Worm (Caenorhabditis elegans): ENCODE results near the gene F41E6.12.
A peak's percentile ranks its signal among the peaks of the same experiment; 100 is the strongest.

Gene F41E6.12

ce11 chrV:8621213-8621612 is 7.7 kb downstream of the F41E6.12 start, which contains the start of gene idpc-2:
TSS of gene idpc-2 (minus strand) at chrV:8621313.
- TF ChIP-seq hlh-6 (tag; optimal IDR thresholded peaks at IDR 0.05) (no peak), ceh-34 (tag; optimal IDR thresholded peaks at IDR 0.05) (no peak), lim-6 (tag; optimal IDR thresholded peaks at IDR 0.05) (no peak), dmd-4 (tag; optimal IDR thresholded peaks at IDR 0.05; ENCODE audit: borderline replicate concordance) (no peak), tbx-2 (tag; optimal IDR thresholded peaks at IDR 0.05) (no peak), ttx-3 (tag; optimal IDR thresholded peaks at IDR 0.05) (no peak), ahr-1 (tag; optimal IDR thresholded peaks at IDR 0.05) (no peak), hlh-13 (GFP tag; optimal IDR thresholded peaks at IDR 0.05) (no peak), pat-9 (tag; optimal IDR thresholded peaks at IDR 0.05) (no peak), ceh-6 (GFP tag; optimal IDR thresholded peaks at IDR 0.05) (no peak), nhr-232 (tag; optimal IDR thresholded peaks at IDR 0.05) (no peak), dve-1 (tag; optimal IDR thresholded peaks at IDR 0.05) (no peak), nhr-11 (tag; optimal IDR thresholded peaks at IDR 0.05) (no peak)

DNA sequence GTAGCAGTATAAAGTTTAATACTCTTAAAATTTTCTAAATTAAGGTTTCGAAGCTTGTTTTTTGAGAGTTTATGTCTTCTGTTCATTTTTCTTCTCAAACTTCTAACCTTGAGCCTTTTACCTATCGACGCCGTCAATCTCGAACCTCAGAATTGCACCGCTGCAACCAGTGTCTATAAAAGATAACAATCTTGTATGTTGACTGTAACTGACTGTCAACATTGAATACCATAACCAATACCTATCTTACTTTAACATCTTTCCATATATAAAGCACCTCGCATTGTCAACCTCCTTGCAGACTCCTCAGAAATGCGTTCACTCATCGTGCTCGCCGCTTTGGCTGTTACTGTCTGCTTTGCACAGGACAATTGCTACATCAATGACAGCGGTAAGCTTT is 10.2 kb downstream of the F41E6.12 start, which contains the start of gene grd-5:
grd-5 (plus strand) TSS at position 295 of the 400 bp plus-strand sequence.
- no peak for TF ChIP-seq che-1 (tag; optimal IDR thresholded peaks at IDR 0.05)
- no peak for TF ChIP-seq rnt-1 (tag; optimal IDR thresholded peaks at IDR 0.05)
- no peak for TF ChIP-seq ahr-1 (tag; optimal IDR thresholded peaks at IDR 0.05)
- TF ChIP-seq unc-3 (GFP tag; conservative IDR thresholded peaks at IDR 0.05) = no peak
- no peak for TF ChIP-seq unc-3 (tag; optimal IDR thresholded peaks at IDR 0.05)
- TF ChIP-seq sdc-2 (tag; optimal IDR thresholded peaks at IDR 0.05) = no peak
- TF ChIP-seq tbx-7 (tag; optimal IDR thresholded peaks at IDR 0.05) = no peak
- TF ChIP-seq F13H6.1 (tag; optimal IDR thresholded peaks at IDR 0.05) = no peak
- no peak for TF ChIP-seq sox-4 (tag; optimal IDR thresholded peaks at IDR 0.05)
- no peak for TF ChIP-seq mec-3 (tag; optimal IDR thresholded peaks at IDR 0.05; ENCODE audit: borderline replicate concordance)
- no peak for TF ChIP-seq ceh-24 (tag; optimal IDR thresholded peaks at IDR 0.05)
- no peak for TF ChIP-seq ceh-22 (tag; optimal IDR thresholded peaks at IDR 0.05)
- no peak for TF ChIP-seq K02D7.2 (tag; optimal IDR thresholded peaks at IDR 0.05)
- TF ChIP-seq pha-2 (tag; optimal IDR thresholded peaks at IDR 0.05) = no peak
- no peak for TF ChIP-seq ceh-2 (tag; optimal IDR thresholded peaks at IDR 0.05)
- no peak for TF ChIP-seq pat-9 (tag; optimal IDR thresholded peaks at IDR 0.05)
- TF ChIP-seq nfya-1 (tag; optimal IDR thresholded peaks at IDR 0.05) = no peak
- TF ChIP-seq ama-1 (optimal IDR thresholded peaks at IDR 0.05) = no peak
- TF ChIP-seq ceh-9 (tag; optimal IDR thresholded peaks at IDR 0.05) = no peak

DNA sequence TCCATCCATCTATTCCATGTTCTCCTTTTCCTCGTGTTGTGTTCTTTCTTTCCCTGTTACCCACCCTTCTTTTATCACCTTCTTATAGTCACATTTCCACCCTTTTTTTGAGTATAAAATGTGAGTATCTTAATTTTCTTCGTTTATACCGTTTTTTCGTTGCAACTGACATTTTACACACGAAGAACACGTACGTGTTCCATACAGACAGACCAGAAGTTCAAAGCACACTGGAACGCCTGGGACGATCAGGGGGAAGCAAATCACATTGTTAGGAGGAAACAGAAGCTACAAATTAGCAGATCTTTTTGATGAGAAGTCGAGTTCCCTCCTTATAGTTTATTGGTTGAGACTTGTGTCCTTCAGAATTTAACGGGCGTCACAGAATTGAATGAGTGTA is 13.2 kb downstream of the F41E6.12 start:
- TF ChIP-seq unc-3 (GFP tag; conservative IDR thresholded peaks at IDR 0.05) (no peak), unc-3 (tag; optimal IDR thresholded peaks at IDR 0.05) (no peak), ceh-24 (tag; optimal IDR thresholded peaks at IDR 0.05) (no peak)

ce11 chrV:8610633-8611404 is 18.1 kb downstream of the F41E6.12 start, which contains the start of gene fip-4:
TSS of gene fip-4 (minus strand) at chrV:8611268.
- TF ChIP-seq unc-55 (GFP tag; optimal IDR thresholded peaks at IDR 0.05) (no peak), K02D7.2 (tag; optimal IDR thresholded peaks at IDR 0.05) (no peak), fkh-10 (GFP tag; optimal IDR thresholded peaks at IDR 0.05) (no peak), sdc-2 (tag; optimal IDR thresholded peaks at IDR 0.05) (no peak), pat-9 (tag; optimal IDR thresholded peaks at IDR 0.05) (no peak), unc-42 (tag; optimal IDR thresholded peaks at IDR 0.05) (peak; percentile 1), ttx-3 (tag; optimal IDR thresholded peaks at IDR 0.05) (no peak)
